Fruit fly (Drosophila melanogaster): Measurements from ENCODE around the gene RpL10Aa.

Gene RpL10Aa

DNA sequence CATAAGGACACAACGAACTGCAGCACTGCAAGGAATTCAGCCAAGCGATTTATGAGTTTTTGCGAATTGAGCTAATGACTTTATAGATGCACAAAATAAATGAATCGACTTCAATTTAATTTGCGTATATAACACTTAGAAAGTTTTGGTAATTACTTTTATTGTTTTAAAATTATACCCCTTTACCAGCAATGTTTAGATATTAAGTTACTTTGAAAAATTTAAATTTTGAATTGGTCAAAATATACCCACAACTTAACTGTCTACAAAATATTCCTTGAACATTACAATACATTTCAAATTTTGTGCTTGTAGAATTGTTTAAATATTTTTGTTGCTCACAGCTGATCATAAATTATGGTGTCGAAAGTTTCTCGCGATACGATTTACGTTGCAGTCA is at the start of gene RpL10Aa:
RpL10Aa (plus strand) TSS at position 301 of the 400 bp plus-strand sequence.
- TF ChIP-seq psq (optimal IDR thresholded peaks at IDR 0.05) (no peak), EcR (GFP tag; optimal IDR thresholded peaks at IDR 0.05) (no peak), Dll (optimal IDR thresholded peaks at IDR 0.05) (no peak), pan (optimal IDR thresholded peaks at IDR 0.05) (no peak), usp (GFP tag; optimal IDR thresholded peaks at IDR 0.05) (no peak), CG8478 (optimal IDR thresholded peaks at IDR 0.05) (no peak)

- no peak for TF ChIP-seq usp (GFP tag; optimal IDR thresholded peaks at IDR 0.05)
- TF ChIP-seq EcR (GFP tag; optimal IDR thresholded peaks at IDR 0.05) = no peak
Measured at dm6 chr3R:14990097-14990496, 47.1 kb upstream of the RpL10Aa start.

dm6 chr3R:15014470-15014869 is 22.7 kb upstream of the RpL10Aa start, which contains the start of gene CG14861:
CG14861 (plus strand) TSS chr3R:15014770.
- TF ChIP-seq pan (optimal IDR thresholded peaks at IDR 0.05) (no peak), Dll (optimal IDR thresholded peaks at IDR 0.05) (no peak), psq (optimal IDR thresholded peaks at IDR 0.05) (no peak), EcR (GFP tag; optimal IDR thresholded peaks at IDR 0.05) (no peak)

dm6 chr3R:15024202-15024601 is 13.0 kb upstream of the RpL10Aa start:
- TF ChIP-seq Dll (optimal IDR thresholded peaks at IDR 0.05) (no peak), CG8478 (optimal IDR thresholded peaks at IDR 0.05) (no peak), usp (GFP tag; optimal IDR thresholded peaks at IDR 0.05) (no peak), pan (optimal IDR thresholded peaks at IDR 0.05) (no peak)

- TF ChIP-seq EcR (GFP tag; optimal IDR thresholded peaks at IDR 0.05) = no peak
- no peak for TF ChIP-seq psq (optimal IDR thresholded peaks at IDR 0.05)
- no peak for TF ChIP-seq usp (GFP tag; optimal IDR thresholded peaks at IDR 0.05)
- TF ChIP-seq pan (optimal IDR thresholded peaks at IDR 0.05) = no peak
- TF ChIP-seq Dll (optimal IDR thresholded peaks at IDR 0.05) = no peak
- TF ChIP-seq CG8478 (optimal IDR thresholded peaks at IDR 0.05) = no peak
Measured at dm6 chr3R:15031662-15032061, 5.5 kb upstream of the RpL10Aa start.

DNA sequence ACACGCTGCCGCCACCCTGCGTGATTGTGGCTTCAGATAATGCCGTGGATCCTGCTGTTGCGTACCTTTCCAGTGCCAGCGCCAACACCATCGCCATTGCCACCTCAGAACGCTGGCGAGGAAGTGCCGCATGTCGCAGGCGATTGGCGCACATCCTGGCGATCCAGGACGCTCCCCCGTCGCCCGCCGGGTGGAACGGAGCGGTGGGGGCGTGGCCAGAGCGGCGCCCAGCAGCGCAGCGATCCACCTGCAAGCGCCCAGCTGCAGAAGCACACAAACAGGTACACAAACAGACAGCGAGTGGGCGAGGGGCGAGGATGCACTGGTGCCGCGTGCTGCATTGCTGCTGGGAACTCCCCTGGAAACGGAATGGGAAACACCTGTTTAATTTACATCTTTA is 20.0 kb downstream of the RpL10Aa start:
- TF ChIP-seq usp (GFP tag; optimal IDR thresholded peaks at IDR 0.05) (no peak), Dll (optimal IDR thresholded peaks at IDR 0.05) (no peak), CG8478 (optimal IDR thresholded peaks at IDR 0.05) (no peak), EcR (GFP tag; optimal IDR thresholded peaks at IDR 0.05) (no peak), psq (optimal IDR thresholded peaks at IDR 0.05) (no peak), pan (optimal IDR thresholded peaks at IDR 0.05) (no peak)

DNA sequence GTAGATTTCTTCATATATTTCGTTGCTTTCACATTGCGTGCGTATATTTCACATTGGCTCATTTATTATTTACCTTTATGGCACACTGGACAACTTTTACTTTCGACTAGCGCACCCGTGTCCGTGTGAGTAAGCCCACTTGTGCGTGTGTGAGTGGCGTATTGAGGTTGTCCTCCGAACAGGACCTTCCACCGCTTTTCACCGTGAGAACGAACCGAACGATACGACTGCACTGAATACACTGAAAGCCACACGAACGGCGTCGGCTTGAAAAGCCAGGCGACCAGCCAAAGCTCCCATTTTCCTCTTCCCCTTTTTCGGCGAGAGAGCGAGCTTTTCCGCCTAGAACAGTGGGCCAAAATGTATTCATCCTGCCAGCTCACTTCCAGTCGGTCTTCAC is 39.8 kb downstream of the RpL10Aa start, which contains the start of gene dpr9:
dpr9 (minus strand) TSS at position 244 of the 400 bp plus-strand sequence.
- TF ChIP-seq pan (optimal IDR thresholded peaks at IDR 0.05) = no peak
- no peak for TF ChIP-seq CG8478 (optimal IDR thresholded peaks at IDR 0.05)
- TF ChIP-seq EcR (GFP tag; optimal IDR thresholded peaks at IDR 0.05) = no peak
- TF ChIP-seq psq (optimal IDR thresholded peaks at IDR 0.05) = no peak
- no peak for TF ChIP-seq usp (GFP tag; optimal IDR thresholded peaks at IDR 0.05)
- TF ChIP-seq Dll (optimal IDR thresholded peaks at IDR 0.05) = no peak

dm6 chr3R:15079185-15079584 is 42.0 kb downstream of the RpL10Aa start, which contains the start of gene CG6974:
CG6974 (minus strand) TSS chr3R:15079285.
- no peak for TF ChIP-seq psq (optimal IDR thresholded peaks at IDR 0.05)
- no peak for TF ChIP-seq usp (GFP tag; optimal IDR thresholded peaks at IDR 0.05)
- no peak for TF ChIP-seq pan (optimal IDR thresholded peaks at IDR 0.05)
- TF ChIP-seq EcR (GFP tag; optimal IDR thresholded peaks at IDR 0.05) = no peak
- TF ChIP-seq Dll (optimal IDR thresholded peaks at IDR 0.05) = no peak
- no peak for TF ChIP-seq CG8478 (optimal IDR thresholded peaks at IDR 0.05)

dm6 chr3R:15083676-15084216 is 46.6 kb downstream of the RpL10Aa start:
- TF ChIP-seq usp (GFP tag; optimal IDR thresholded peaks at IDR 0.05) (no peak), psq (optimal IDR thresholded peaks at IDR 0.05) (no peak), pan (optimal IDR thresholded peaks at IDR 0.05) (no peak), CG8478 (optimal IDR thresholded peaks at IDR 0.05) (no peak), EcR (GFP tag; optimal IDR thresholded peaks at IDR 0.05) (no peak), Dll (optimal IDR thresholded peaks at IDR 0.05) (no peak)

DNA sequence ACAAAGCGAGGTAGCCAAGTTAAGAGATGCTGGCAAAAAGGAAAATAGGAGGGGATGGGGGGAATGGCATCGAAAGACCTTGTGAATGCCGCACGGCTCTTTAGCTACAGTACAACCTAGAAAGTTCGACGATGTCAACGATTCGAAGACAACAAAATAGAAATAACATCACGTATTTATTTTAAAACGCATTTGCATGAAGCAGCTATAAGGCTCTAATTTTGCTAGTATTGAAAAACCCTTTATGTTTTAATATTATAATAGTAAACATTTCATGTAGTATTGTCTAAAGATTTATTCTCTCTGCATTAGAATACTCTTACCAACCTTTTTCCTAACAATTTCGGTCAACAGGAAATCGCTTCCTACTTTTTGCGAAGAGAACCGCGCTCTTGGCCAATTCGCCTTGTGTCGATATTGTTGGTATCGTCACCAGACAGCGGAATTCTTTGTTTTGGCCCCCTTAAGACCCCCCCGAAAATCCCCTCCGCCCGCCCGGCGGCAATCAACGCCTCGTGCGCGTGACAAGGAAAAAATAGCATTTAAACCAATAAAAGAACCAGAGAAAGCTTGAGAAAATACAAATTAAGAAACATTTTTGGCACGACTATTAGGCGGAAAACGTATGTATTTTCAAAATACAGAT is 47.4 kb downstream of the RpL10Aa start:
- TF ChIP-seq pan (optimal IDR thresholded peaks at IDR 0.05) (no peak), usp (GFP tag; optimal IDR thresholded peaks at IDR 0.05) (no peak), Dll (optimal IDR thresholded peaks at IDR 0.05) (no peak), EcR (GFP tag; optimal IDR thresholded peaks at IDR 0.05) (no peak), psq (optimal IDR thresholded peaks at IDR 0.05) (no peak), CG8478 (optimal IDR thresholded peaks at IDR 0.05) (no peak)

- TF ChIP-seq psq (optimal IDR thresholded peaks at IDR 0.05) = no peak
- no peak for TF ChIP-seq EcR (GFP tag; optimal IDR thresholded peaks at IDR 0.05)
- no peak for TF ChIP-seq usp (GFP tag; optimal IDR thresholded peaks at IDR 0.05)
- no peak for TF ChIP-seq Dll (optimal IDR thresholded peaks at IDR 0.05)
- TF ChIP-seq pan (optimal IDR thresholded peaks at IDR 0.05) = no peak
Measured at dm6 chr3R:15087043-15087442, 49.9 kb downstream of the RpL10Aa start.

Data from whole organism.